Fruit fly (Drosophila melanogaster) whole organism, embryonic: ENCODE measurements around the gene SppL.

Source experiments
- ATbp ChIP-seq: fragments of 200-800 bp; sonication (Bioruptor generic); optimal IDR thresholded peaks from 2 replicates; lab custom pipeline; 2017; ENCODE audit warnings: missing biosample characterization, mild to moderate bottlenecking, missing genetic modification characterization, missing genetic modification reagents
- Ada2b ChIP-seq: fragments of 200-800 bp; sonication (Bioruptor generic); IDR thresholded peaks from 2 replicates; pipeline ENCODE4 v1.3.6; 2022; ENCODE audit warnings: missing biosample characterization, missing genetic modification characterization
- CG10321 ChIP-seq: fragments of 200-800 bp; sonication (Bioruptor generic); IDR thresholded peaks from 2 replicates; pipeline ENCODE4 v1.3.6; 2022; ENCODE audit warnings: missing biosample characterization, missing genetic modification characterization
- CG10462 ChIP-seq: fragments of 200-800 bp; sonication (Bioruptor generic); optimal IDR thresholded peaks from 2 replicates; lab custom pipeline; 2016; ENCODE audit warnings: missing biosample characterization, missing genetic modification characterization
- CG11247 ChIP-seq: fragments of 200-800 bp; sonication (Bioruptor generic); IDR thresholded peaks from 2 replicates; pipeline ENCODE4 v1.3.6; 2022; ENCODE audit warnings: missing biosample characterization, missing genetic modification characterization
- CG12155 ChIP-seq: fragments of 200-800 bp; sonication (Bioruptor generic); optimal IDR thresholded peaks from 3 replicates; lab custom pipeline; 2016; ENCODE audit warnings: missing biosample characterization, missing genetic modification characterization
- CG13424 ChIP-seq: fragments of 200-800 bp; sonication (Bioruptor generic); optimal IDR thresholded peaks from 2 replicates; lab custom pipeline; 2019; ENCODE audit warnings: missing biosample characterization, mild to moderate bottlenecking, missing genetic modification characterization, moderate library complexity
- CG13775 ChIP-seq: fragments of 200-800 bp; sonication (Bioruptor generic); optimal IDR thresholded peaks from 3 replicates; lab custom pipeline; 2017; ENCODE audit warnings: missing biosample characterization, mild to moderate bottlenecking, missing genetic modification characterization
- CG14014 ChIP-seq: fragments of 200-800 bp; sonication (Bioruptor generic); IDR thresholded peaks from 2 replicates; pipeline ENCODE4 v1.3.6; 2022; ENCODE audit warnings: missing biosample characterization, missing genetic modification characterization
- CG14050 ChIP-seq: fragments of 200-800 bp; sonication (Bioruptor generic); IDR thresholded peaks from 3 replicates; pipeline ENCODE4 v1.3.6; 2022; ENCODE audit warnings: missing biosample characterization, missing genetic modification characterization
- CG14710 ChIP-seq: fragments of 200-800 bp; sonication (Bioruptor generic); optimal IDR thresholded peaks from 3 replicates; lab custom pipeline; 2019; ENCODE audit warnings: missing biosample characterization, mild to moderate bottlenecking, missing genetic modification characterization, moderate library complexity
- CG16815 ChIP-seq: fragments of 200-800 bp; sonication (Bioruptor generic); optimal IDR thresholded peaks from 3 replicates; lab custom pipeline; 2017; ENCODE audit warnings: missing biosample characterization, mild to moderate bottlenecking, missing genetic modification characterization
- CG18011 ChIP-seq: fragments of 200-800 bp; sonication (Bioruptor generic); optimal IDR thresholded peaks from 2 replicates; lab custom pipeline; 2017; ENCODE audit warnings: missing biosample characterization, missing genetic modification characterization, mild to moderate bottlenecking, moderate library complexity, missing genotype
- CG18599 ChIP-seq: fragments of 200-800 bp; sonication (Bioruptor generic); optimal IDR thresholded peaks from 3 replicates; lab custom pipeline; 2017; ENCODE audit warnings: missing biosample characterization, missing genetic modification characterization, mild to moderate bottlenecking, moderate library complexity, missing genetic modification reagents
- CG18764 ChIP-seq: fragments of 200-800 bp; sonication (Bioruptor generic); optimal IDR thresholded peaks from 3 replicates; lab custom pipeline; 2016; ENCODE audit warnings: missing biosample characterization, missing genetic modification characterization
- CG2202 ChIP-seq: fragments of 200-800 bp; sonication (Bioruptor generic); optimal IDR thresholded peaks from 2 replicates; lab custom pipeline; 2018; ENCODE audit warnings: missing biosample characterization, mild to moderate bottlenecking, missing genetic modification characterization
- CG2712 ChIP-seq: fragments of 200-800 bp; optimal IDR thresholded peaks from 3 replicates; lab custom pipeline; 2019; ENCODE audit warnings: missing biosample characterization, mild to moderate bottlenecking, missing genetic modification characterization, moderate library complexity
- CG2889 ChIP-seq: fragments of 200-800 bp; sonication (Bioruptor generic); IDR thresholded peaks from 3 replicates; pipeline ENCODE4 v1.3.6; 2022; ENCODE audit warnings: missing biosample characterization, missing genetic modification characterization
- CG32767 ChIP-seq: fragments of 200-800 bp; sonication (Bioruptor generic); IDR thresholded peaks from 2 replicates; pipeline ENCODE4 v1.3.6; 2022; ENCODE audit warnings: missing biosample characterization, missing genetic modification characterization
- CG32772 ChIP-seq: fragments of 200-800 bp; sonication (Bioruptor generic); IDR thresholded peaks from 2 replicates; pipeline ENCODE4 v1.3.6; 2022; ENCODE audit warnings: missing biosample characterization, missing genetic modification characterization
- CG3281 ChIP-seq: fragments of 200-800 bp; sonication (Bioruptor generic); optimal IDR thresholded peaks from 3 replicates; lab custom pipeline; 2017; ENCODE audit warnings: missing biosample characterization, mild to moderate bottlenecking, missing genetic modification characterization
- CG33557 ChIP-seq: fragments of 200-800 bp; sonication (Bioruptor generic); optimal IDR thresholded peaks from 2 replicates; lab custom pipeline; 2019; ENCODE audit warnings: missing biosample characterization, mild to moderate bottlenecking, missing genetic modification characterization, moderate library complexity
- CG43689 ChIP-seq: fragments of 200-800 bp; sonication (Bioruptor generic); IDR thresholded peaks from 2 replicates; pipeline ENCODE4 v1.3.6; 2022; ENCODE audit warnings: missing biosample characterization, missing genetic modification characterization
- H15 ChIP-seq: fragments of 200-800 bp; sonication (Bioruptor generic); IDR thresholded peaks from 3 replicates; pipeline ENCODE4 v1.3.6; 2022; ENCODE audit warnings: missing biosample characterization, missing genetic modification characterization
- Hr39 ChIP-seq: fragments of >200 bp; optimal IDR thresholded peaks from 2 replicates; lab custom pipeline; 2017
- Lpt ChIP-seq: fragments of >200 bp; optimal IDR thresholded peaks from 2 replicates; lab custom pipeline; 2018; ENCODE audit warnings: missing biosample characterization, missing genetic modification characterization
- Meics ChIP-seq: fragments of 200-800 bp; sonication (Bioruptor generic); optimal IDR thresholded peaks from 2 replicates; lab custom pipeline; 2017; ENCODE audit warnings: missing biosample characterization, mild to moderate bottlenecking, missing genetic modification characterization
- Side ChIP-seq: fragments of 200-800 bp; sonication (Bioruptor generic); optimal IDR thresholded peaks from 2 replicates; lab custom pipeline; 2016; ENCODE audit warnings: missing biosample characterization, missing genetic modification characterization
- abd-A ChIP-seq: fragments of 200-800 bp; sonication (Bioruptor generic); optimal IDR thresholded peaks from 3 replicates; lab custom pipeline; 2019; ENCODE audit warnings: missing biosample characterization, mild to moderate bottlenecking, missing genetic modification characterization, moderate library complexity
- ara ChIP-seq: fragments of 200-800 bp; sonication (Bioruptor generic); IDR thresholded peaks from 2 replicates; pipeline ENCODE4 v1.3.6; 2022; ENCODE audit warnings: missing biosample characterization, missing genetic modification characterization
- bsh ChIP-seq, 2 experiments: fragments of 200-800 bp; sonication (Bioruptor generic); optimal IDR thresholded peaks; 2 replicates each; lab custom pipeline; 2017 to 2018; ENCODE audit warnings: mild to moderate bottlenecking in 2 of 2, missing biosample characterization in 2 of 2, missing genetic modification characterization in 2 of 2, moderate library complexity in 1 of 2
- crp ChIP-seq, 2 experiments: fragments of 200-800 bp; sonication (Bioruptor generic); optimal IDR thresholded peaks; 2 replicates in 1 of 2; 3 replicates in 1 of 2; lab custom pipeline; 2017; ENCODE audit warnings: missing biosample characterization in 2 of 2, missing genetic modification characterization in 2 of 2, mild to moderate bottlenecking in 1 of 2, moderate library complexity in 1 of 2
- dpn ChIP-seq, 2 experiments: fragments of 200-800 bp; sonication (Bioruptor generic); optimal IDR thresholded peaks; 3 replicates each; lab custom pipeline; 2016; ENCODE audit warnings: missing biosample characterization in 2 of 2, missing genetic modification characterization in 2 of 2
- grau ChIP-seq: fragments of 200-800 bp; optimal IDR thresholded peaks from 3 replicates; lab custom pipeline; 2019; ENCODE audit warnings: missing biosample characterization, mild to moderate bottlenecking, missing genetic modification characterization, moderate library complexity
- gro ChIP-seq: fragments of 200-800 bp; sonication (Bioruptor generic); optimal IDR thresholded peaks from 2 replicates; lab custom pipeline; 2016; ENCODE audit warnings: missing biosample characterization, missing genetic modification characterization
- hkb ChIP-seq, 2 experiments: fragments of 200-800 bp in 1 of 2; fragments of >200 bp in 1 of 2; sonication (Bioruptor generic) in 1 of 2; IDR thresholded peaks in 1 of 2; optimal IDR thresholded peaks in 1 of 2; 2 replicates each; pipeline versions ENCODE4 v1.3.6 to Lab custom; 2017 to 2022; ENCODE audit warnings: missing biosample characterization in 1 of 2, missing genetic modification characterization in 1 of 2
- insv ChIP-seq, 2 experiments: fragments of 200-800 bp; sonication (Bioruptor generic); optimal IDR thresholded peaks; 3 replicates each; lab custom pipeline; 2016 to 2018; ENCODE audit warnings: missing biosample characterization in 2 of 2, missing genetic modification characterization in 2 of 2
- lab ChIP-seq: fragments of 200-800 bp; sonication (Bioruptor generic); optimal IDR thresholded peaks from 3 replicates; lab custom pipeline; 2017; ENCODE audit warnings: missing biosample characterization, missing genetic modification characterization, mild to moderate bottlenecking, moderate library complexity, missing genetic modification reagents
- mam ChIP-seq: fragments of 200-800 bp; sonication (Bioruptor generic); optimal IDR thresholded peaks from 3 replicates; lab custom pipeline; 2016; ENCODE audit warnings: missing biosample characterization, missing genetic modification characterization
- prd ChIP-seq, 3 experiments: fragments of >200 bp in 2 of 3; fragments of 200-800 bp in 1 of 3; sonication (Bioruptor generic) in 1 of 3; optimal IDR thresholded peaks in 2 of 3; IDR thresholded peaks in 1 of 3; 2 replicates in 2 of 3; 3 replicates in 1 of 3; pipeline versions ENCODE4 v1.3.6 to Lab custom; 2017 to 2022; ENCODE audit warnings: missing biosample characterization in 1 of 3, missing genetic modification characterization in 1 of 3
- run ChIP-seq: fragments of 200-800 bp; sonication (Bioruptor generic); optimal IDR thresholded peaks from 3 replicates; lab custom pipeline; 2018; ENCODE audit warnings: missing biosample characterization, mild to moderate bottlenecking, missing genetic modification characterization
- salm ChIP-seq: fragments of 200-800 bp; sonication (Bioruptor generic); optimal IDR thresholded peaks from 2 replicates; lab custom pipeline; 2018; ENCODE audit warnings: missing biosample characterization, mild to moderate bottlenecking, missing genetic modification characterization
- tap ChIP-seq: fragments of 200-800 bp; optimal IDR thresholded peaks from 3 replicates; lab custom pipeline; 2019; ENCODE audit warnings: missing biosample characterization, mild to moderate bottlenecking, missing genetic modification characterization, moderate library complexity
- tna ChIP-seq: fragments of 200-800 bp; sonication (Bioruptor generic); IDR thresholded peaks from 2 replicates; pipeline ENCODE4 v1.3.6; 2022; ENCODE audit warnings: missing biosample characterization, missing genetic modification characterization; ENCODE audit not compliant: partially characterized antibody
- ttk ChIP-seq: fragments of 200-800 bp; sonication (Bioruptor generic); IDR thresholded peaks from 2 replicates; pipeline ENCODE4 v2.1.2; 2022; ENCODE audit warnings: missing biosample characterization, missing genetic modification characterization
- twi ChIP-seq: fragments of 200-800 bp; optimal IDR thresholded peaks from 2 replicates; lab custom pipeline; 2019; ENCODE audit warnings: missing biosample characterization, mild to moderate bottlenecking, missing genetic modification characterization, moderate library complexity
- unc-4 ChIP-seq: fragments of 200-800 bp; sonication (Bioruptor generic); IDR thresholded peaks from 2 replicates; pipeline ENCODE4 v1.3.6; 2022; ENCODE audit warnings: missing biosample characterization, missing genetic modification characterization; ENCODE audit not compliant: partially characterized antibody
- vvl ChIP-seq: fragments of 200-800 bp; sonication (Bioruptor generic); IDR thresholded peaks from 2 replicates; pipeline ENCODE4 v1.3.6; 2022; ENCODE audit warnings: missing biosample characterization, missing genetic modification characterization
- z ChIP-seq: fragments of 200-800 bp; sonication (Bioruptor generic); IDR thresholded peaks from 3 replicates; pipeline ENCODE4 v1.3.6; 2022; ENCODE audit warnings: missing biosample characterization, missing genetic modification characterization

SppL gene

dm6 chr3R:25884301-25884700 lies 2.5 kb downstream of the SppL start (continued):
- TF ChIP-seq crp (GFP tag; optimal IDR thresholded peaks at IDR 0.05; lab: Kevin White, UChicago) (no peak), CG32767 (GFP tag; lab: Robert Waterston, UW) (peak; percentile 74), CG18599 (no peak), vvl (GFP tag; lab: Robert Waterston, UW) (peak; percentile 72), CG11247 (GFP tag; lab: Robert Waterston, UW) (0 out of 2 replicates have a peak, but pooled peaks have one; percentile 13), CG18011 (GFP tag; lab: Kevin White, UChicago) (no peak), CG10321 (GFP tag; lab: Robert Waterston, UW) (0 out of 2 replicates have a peak, but pooled peaks have one; percentile 9), CG13424 (peak; percentile 76), CG2889 (GFP tag; lab: Robert Waterston, UW) (no peak), salm (tag; lab: Kevin White, UChicago) (peak; percentile 17), CG3281 (GFP tag; lab: Kevin White, UChicago) (peak; percentile 10), CG33557 (GFP tag; lab: Kevin White, UChicago) (peak; percentile 70), CG14014 (0 out of 2 replicates have a peak, but pooled peaks have one; percentile 32), abd-A (tag; lab: Kevin White, UChicago) (no peak), CG16815 (GFP tag; lab: Kevin White, UChicago) (peak; percentile 30), CG43689 (GFP tag; lab: Robert Waterston, UW) (no peak), gro (no peak), tna (no peak), ara (GFP tag; lab: Robert Waterston, UW) (peak; percentile 44; the same call in 1 of the 2 replicates), twi (tag; lab: Kevin White, UChicago) (peak; percentile 63), Ada2b (peak; percentile 55), Lpt (no peak), dpn (GFP tag; optimal IDR thresholded peaks at IDR 0.05; lab: Kevin White, UChicago) (peak in 1 of 2 experiments; percentile 48), hkb (optimal IDR thresholded peaks at IDR 0.05; lab: Kevin White, UChicago) (no peak), hkb (GFP tag; IDR thresholded peaks at IDR 0.05; lab: Robert Waterston, UW) (peak; percentile 52; the same call in 1 of the 2 replicates), CG10462 (GFP tag; lab: Kevin White, UChicago) (peak; percentile 9), Meics (peak; percentile 33), CG12155 (GFP tag; lab: Kevin White, UChicago) (peak; percentile 24), Side (GFP tag; lab: Kevin White, UChicago) (no peak), CG2712 (tag; lab: Kevin White, UChicago) (peak; percentile 91), CG18764 (GFP tag; lab: Kevin White, UChicago) (peak; percentile 49), Hr39 (lab: Kevin White, UChicago) (no peak), unc-4 (no peak), bsh (GFP tag; optimal IDR thresholded peaks at IDR 0.05; lab: Kevin White, UChicago) (peak in 1 of 2 experiments; percentile 91), insv (GFP tag; optimal IDR thresholded peaks at IDR 0.05; lab: Kevin White, UChicago) (no peak), H15 (no peak), lab (GFP tag; lab: Kevin White, UChicago) (peak; percentile 17), prd (optimal IDR thresholded peaks at IDR 0.05; lab: Kevin White, UChicago) (no peak), prd (GFP tag; IDR thresholded peaks at IDR 0.05; lab: Robert Waterston, UW) (no peak), ATbp (GFP tag; lab: Kevin White, UChicago) (peak; percentile 62), tap (tag; lab: Kevin White, UChicago) (peak; percentile 69), CG13775 (peak; percentile 8), CG32772 (peak; percentile 47; the same call in 1 of the 2 replicates), ttk (GFP tag; lab: Robert Waterston, UW) (peak; percentile 49; the same call in 1 of the 2 replicates), run (peak; percentile 69), CG14050 (GFP tag; lab: Robert Waterston, UW) (peak; percentile 12; the same call in 1 of the 3 replicates), z (GFP tag; lab: Robert Waterston, UW) (no peak), CG14710 (peak; percentile 88), mam (GFP tag; lab: Kevin White, UChicago) (no peak), grau (tag; lab: Kevin White, UChicago) (peak; percentile 71), CG2202 (tag; lab: Kevin White, UChicago) (peak; percentile 66)
